Worm (Caenorhabditis elegans): ENCODE results near the gene Y105C5A.1272.

DNA sequence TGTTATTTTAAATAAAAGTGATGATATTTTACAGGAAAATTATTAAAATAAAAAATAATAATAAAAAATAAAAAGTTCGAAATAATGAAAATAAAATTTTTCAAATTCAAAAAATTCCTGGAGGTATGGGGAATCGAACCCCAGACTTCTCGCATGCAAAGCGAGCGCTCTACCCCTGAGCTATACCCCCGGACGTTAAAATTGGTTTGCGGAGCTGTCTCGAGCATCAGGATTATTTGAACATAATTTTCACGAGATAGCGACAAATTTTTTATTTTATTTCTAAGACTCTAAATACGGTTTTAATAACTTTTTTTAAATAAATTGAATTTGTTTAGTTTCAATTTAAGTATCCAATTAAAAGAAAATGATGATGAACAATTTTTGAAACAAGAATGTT, 42.6 kb upstream of the Y105C5A.1272 start:
- no peak for TF ChIP-seq bed-1 (GFP tag; IDR thresholded peaks at IDR 0.05)
- no peak for TF ChIP-seq hrde-1 (tag; optimal IDR thresholded peaks at IDR 0.05; ENCODE audit: borderline replicate concordance)

Measured in whole organism, young adult.